Fruit fly (Drosophila melanogaster) whole organism, prepupa: ENCODE results near the gene ACXA.

Source experiments
- CG32006 ChIP-seq: fragments of 200-800 bp; sonication (Bioruptor generic); optimal IDR thresholded peaks from 3 replicates; lab custom pipeline; 2017; ENCODE audit warnings: missing biosample characterization, mild to moderate bottlenecking, missing genetic modification characterization
- CG9139 ChIP-seq: fragments of 200-800 bp; sonication (Bioruptor generic); optimal IDR thresholded peaks from 3 replicates; lab custom pipeline; 2017; ENCODE audit warnings: missing biosample characterization, mild to moderate bottlenecking, missing genetic modification characterization
- Met ChIP-seq: fragments of 200-800 bp; sonication (Bioruptor generic); optimal IDR thresholded peaks from 3 replicates; lab custom pipeline; 2016; ENCODE audit warnings: missing biosample characterization, missing genetic modification characterization
- Sox14 ChIP-seq: fragments of 200-800 bp; sonication (Bioruptor generic); optimal IDR thresholded peaks from 3 replicates; lab custom pipeline; 2016; ENCODE audit warnings: missing biosample characterization, missing genetic modification characterization
- fd85E ChIP-seq: fragments of 200-800 bp; sonication (Bioruptor generic); optimal IDR thresholded peaks from 3 replicates; lab custom pipeline; 2016; ENCODE audit warnings: missing biosample characterization, missing genetic modification characterization

dm6 chr2L:12950682-12951081, 29.8 kb downstream of the ACXA start:
- no peak for TF ChIP-seq Sox14 (GFP tag; lab: Kevin White, UChicago)
- no peak for TF ChIP-seq CG32006
- TF ChIP-seq fd85E (GFP tag; lab: Kevin White, UChicago): no peak
- no peak for TF ChIP-seq Met
- TF ChIP-seq CG9139 (GFP tag; lab: Kevin White, UChicago): no peak
